Worm (Caenorhabditis elegans) whole organism, L2 larva: ENCODE data around the gene C10G8.4.

Source experiments
- R02D3.7 ChIP-seq: fragments of 150-350 bp; optimal IDR thresholded peaks from 2 replicates; lab custom pipeline; 2014; ENCODE audit warnings: missing biosample characterization, missing genetic modification characterization
- ama-1 ChIP-seq: fragments of 150-350 bp; optimal IDR thresholded peaks from 2 replicates; lab custom pipeline; 2018; ENCODE audit warnings: inconsistent platforms
- ceh-82 ChIP-seq: fragments of 150-350 bp; optimal IDR thresholded peaks from 2 replicates; lab custom pipeline; 2014; ENCODE audit warnings: missing biosample characterization, missing genetic modification characterization
- crh-2 ChIP-seq: sonication (generic microtip); optimal IDR thresholded peaks from 2 replicates; lab custom pipeline; 2017; ENCODE audit warnings: missing biosample characterization, missing genetic modification characterization
- egl-27 ChIP-seq: sonication (generic microtip); optimal IDR thresholded peaks from 3 replicates; lab custom pipeline; 2017; ENCODE audit warnings: missing biosample characterization, missing genetic modification reagents, missing genetic modification characterization
- lin-39 ChIP-seq: fragments of 150-350 bp; optimal IDR thresholded peaks from 2 replicates; lab custom pipeline; 2014; ENCODE audit warnings: missing biosample characterization, missing genetic modification reagents, missing genetic modification characterization
- lsy-2 ChIP-seq, 2 experiments: fragments of 150-350 bp in 1 of 2; sonication (generic microtip) in 1 of 2; optimal IDR thresholded peaks; 2 replicates each; lab custom pipeline; 2014 to 2017; ENCODE audit warnings: missing biosample characterization in 2 of 2, missing genetic modification characterization in 2 of 2
- mbf-1 ChIP-seq: sonication (generic microtip); optimal IDR thresholded peaks from 2 replicates; lab custom pipeline; 2017; ENCODE audit warnings: missing biosample characterization, missing genetic modification characterization
- nhr-11 ChIP-seq: fragments of 150-350 bp; optimal IDR thresholded peaks from 2 replicates; lab custom pipeline; 2014; ENCODE audit warnings: missing biosample characterization, missing genetic modification characterization
- nhr-25 ChIP-seq: fragments of 150-350 bp; sonication (generic microtip); optimal IDR thresholded peaks from 3 replicates; lab custom pipeline; 2014; ENCODE audit warnings: missing biosample characterization, missing genetic modification characterization
- nhr-6 ChIP-seq: fragments of 150-350 bp; optimal IDR thresholded peaks from 2 replicates; lab custom pipeline; 2014; ENCODE audit warnings: missing biosample characterization, missing genetic modification characterization
- nhr-77 ChIP-seq: fragments of 150-350 bp; optimal IDR thresholded peaks from 2 replicates; lab custom pipeline; 2014; ENCODE audit warnings: missing biosample characterization, missing genetic modification characterization
- unc-62 ChIP-seq: fragments of 150-350 bp; optimal IDR thresholded peaks from 2 replicates; lab custom pipeline; 2014; ENCODE audit warnings: missing biosample characterization, missing genetic modification reagents, missing genetic modification characterization
- zag-1 ChIP-seq: fragments of 150-350 bp; optimal IDR thresholded peaks from 2 replicates; lab custom pipeline; 2014; ENCODE audit warnings: missing biosample characterization, missing genetic modification characterization

DNA sequence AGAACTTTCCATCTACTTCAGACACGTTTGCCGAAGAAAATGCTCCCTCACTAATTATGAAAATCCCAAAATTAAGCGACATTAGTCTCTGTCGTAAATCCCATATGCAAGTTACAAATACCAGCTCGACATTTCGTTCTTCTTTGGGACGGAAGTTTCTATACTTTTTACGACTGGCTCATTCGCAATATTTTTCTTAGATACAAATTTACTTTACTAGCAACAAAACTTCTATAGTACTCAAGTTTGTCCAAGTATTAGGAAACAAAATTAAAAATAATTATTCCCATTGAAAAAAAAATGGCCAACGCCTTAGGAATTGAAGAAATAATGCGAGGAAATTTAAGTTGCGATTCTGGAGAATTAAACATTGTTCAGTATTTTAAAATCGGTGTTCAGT lies 19.2 kb downstream of the C10G8.4 start, which contains the start of gene srg-26:
- no peak for TF ChIP-seq lsy-2 (tag; optimal IDR thresholded peaks at IDR 0.05; lab: Kevin White, UChicago)
- no peak for TF ChIP-seq unc-62 (GFP tag; lab: Kevin White, UChicago)
- TF ChIP-seq R02D3.7 (tag; lab: Kevin White, UChicago): no peak
- no peak for TF ChIP-seq nhr-77 (tag; lab: Kevin White, UChicago)
- TF ChIP-seq egl-27 (tag; lab: Kevin White, UChicago): no peak
- no peak for TF ChIP-seq nhr-11 (tag; lab: Kevin White, UChicago)
- TF ChIP-seq mbf-1 (tag; lab: Kevin White, UChicago): no peak
- no peak for TF ChIP-seq ceh-82 (tag; lab: Kevin White, UChicago)
- no peak for TF ChIP-seq nhr-6 (tag; lab: Kevin White, UChicago)
- TF ChIP-seq lin-39 (tag; lab: Kevin White, UChicago): no peak
- TF ChIP-seq zag-1 (tag; lab: Kevin White, UChicago): no peak
- TF ChIP-seq nhr-25 (tag; lab: Kevin White, UChicago): no peak
- no peak for TF ChIP-seq ama-1 (lab: Kevin White, UChicago)
- TF ChIP-seq crh-2 (tag; lab: Kevin White, UChicago): no peak
